Worm (Caenorhabditis elegans) whole organism, L3 larva: ENCODE data around the gene srz-37.

Source experiments
- R02D3.7 ChIP-seq: fragments of 150-350 bp; optimal IDR thresholded peaks from 2 replicates; lab custom pipeline; 2014; ENCODE audit warnings: missing biosample characterization, missing genetic modification characterization
- ceh-16 ChIP-seq: sonication (generic microtip); optimal IDR thresholded peaks from 2 replicates; lab custom pipeline; 2017; ENCODE audit warnings: missing biosample characterization, missing genetic modification characterization
- ceh-28 ChIP-seq: fragments of 150-350 bp; optimal IDR thresholded peaks from 2 replicates; lab custom pipeline; 2014; ENCODE audit warnings: missing biosample characterization, missing genetic modification reagents, missing genetic modification characterization
- ceh-82 ChIP-seq: fragments of 150-350 bp; optimal IDR thresholded peaks from 2 replicates; lab custom pipeline; 2014; ENCODE audit warnings: missing biosample characterization, missing genetic modification characterization
- ceh-9 ChIP-seq: sonication (generic microtip); optimal IDR thresholded peaks from 2 replicates; lab custom pipeline; 2018; ENCODE audit warnings: missing biosample characterization, missing genetic modification characterization
- daf-12 ChIP-seq: fragments of 150-350 bp; optimal IDR thresholded peaks from 2 replicates; lab custom pipeline; 2014; ENCODE audit warnings: missing biosample characterization, missing genetic modification reagents, missing genetic modification characterization
- egl-27 ChIP-seq: sonication (generic microtip); optimal IDR thresholded peaks from 4 replicates; lab custom pipeline; 2017; ENCODE audit warnings: missing biosample characterization, missing genetic modification reagents, missing genetic modification characterization
- egl-5 ChIP-seq: fragments of 150-350 bp; optimal IDR thresholded peaks from 2 replicates; lab custom pipeline; 2017; ENCODE audit warnings: missing biosample characterization, missing genetic modification reagents, missing genetic modification characterization, inconsistent platforms
- elt-1 ChIP-seq: fragments of 150-350 bp; optimal IDR thresholded peaks from 2 replicates; lab custom pipeline; 2014; ENCODE audit warnings: missing biosample characterization, missing genetic modification characterization
- elt-3 ChIP-seq, 3 experiments: fragments of 150-350 bp in 1 of 3; sonication (generic microtip) in 2 of 3; optimal IDR thresholded peaks; 2 replicates in 2 of 3; 4 replicates in 1 of 3; lab custom pipeline; 2014 to 2017; ENCODE audit warnings: missing biosample characterization in 3 of 3, missing genetic modification characterization in 3 of 3
- fos-1 ChIP-seq: fragments of 150-350 bp; optimal IDR thresholded peaks from 2 replicates; lab custom pipeline; 2014; ENCODE audit warnings: missing biosample characterization, missing genetic modification characterization
- hmg-11 ChIP-seq: sonication (generic microtip); optimal IDR thresholded peaks from 2 replicates; lab custom pipeline; 2016; ENCODE audit warnings: missing genetic modification characterization, missing compliant biosample characterization
- jun-1 ChIP-seq: fragments of 150-350 bp; optimal IDR thresholded peaks from 2 replicates; lab custom pipeline; 2014; ENCODE audit warnings: missing biosample characterization, missing genetic modification reagents, missing genetic modification characterization
- lin-15B ChIP-seq: fragments of 150-350 bp; optimal IDR thresholded peaks from 2 replicates; lab custom pipeline; 2014; ENCODE audit warnings: missing biosample characterization, missing genetic modification characterization
- lin-39 ChIP-seq: fragments of 150-350 bp; optimal IDR thresholded peaks from 2 replicates; lab custom pipeline; 2018; ENCODE audit warnings: missing biosample characterization, missing genetic modification reagents, missing genetic modification characterization
- lsy-12 ChIP-seq: sonication (generic microtip); optimal IDR thresholded peaks from 2 replicates; lab custom pipeline; 2016; ENCODE audit warnings: mild to moderate bottlenecking, missing genetic modification characterization, missing compliant biosample characterization
- mml-1 ChIP-seq: fragments of 150-350 bp; sonication (generic microtip); optimal IDR thresholded peaks from 3 replicates; lab custom pipeline; 2014; ENCODE audit warnings: missing biosample characterization, missing genetic modification characterization
- nfya-1 ChIP-seq: sonication (generic microtip); optimal IDR thresholded peaks from 2 replicates; lab custom pipeline; 2017; ENCODE audit warnings: missing genetic modification characterization, mild to moderate bottlenecking, missing compliant biosample characterization, antibody characterized with exemption, moderate library complexity; ENCODE audit not compliant: insufficient read depth
- nhr-11 ChIP-seq: fragments of 150-350 bp; optimal IDR thresholded peaks from 2 replicates; lab custom pipeline; 2014; ENCODE audit warnings: missing biosample characterization, missing genetic modification characterization
- nhr-12 ChIP-seq: fragments of 150-350 bp; optimal IDR thresholded peaks from 2 replicates; lab custom pipeline; 2014; ENCODE audit warnings: missing biosample characterization, missing genetic modification characterization
- nhr-23 ChIP-seq: fragments of 150-350 bp; optimal IDR thresholded peaks from 2 replicates; lab custom pipeline; 2014; ENCODE audit warnings: missing biosample characterization, missing genetic modification reagents, missing genetic modification characterization
- nhr-237 ChIP-seq: fragments of 150-350 bp; optimal IDR thresholded peaks from 2 replicates; lab custom pipeline; 2014; ENCODE audit warnings: missing biosample characterization, missing genetic modification characterization
- nhr-25 ChIP-seq: sonication (generic microtip); optimal IDR thresholded peaks from 2 replicates; lab custom pipeline; 2017; ENCODE audit warnings: missing biosample characterization, missing genetic modification characterization
- nhr-28 ChIP-seq: fragments of 150-350 bp; optimal IDR thresholded peaks from 2 replicates; lab custom pipeline; 2014; ENCODE audit warnings: missing biosample characterization, missing genetic modification characterization
- nhr-77 ChIP-seq: fragments of 150-350 bp; optimal IDR thresholded peaks from 2 replicates; lab custom pipeline; 2014; ENCODE audit warnings: missing biosample characterization, missing genetic modification characterization
- pha-4 ChIP-seq: fragments of 150-350 bp; optimal IDR thresholded peaks from 2 replicates; lab custom pipeline; 2014; ENCODE audit warnings: missing biosample characterization, missing genetic modification reagents, missing genetic modification characterization
- pqm-1 ChIP-seq: fragments of 150-350 bp; optimal IDR thresholded peaks from 2 replicates; lab custom pipeline; 2017; ENCODE audit warnings: missing biosample characterization, missing genetic modification characterization, inconsistent platforms
- skn-1 ChIP-seq: fragments of 150-350 bp; optimal IDR thresholded peaks from 2 replicates; lab custom pipeline; 2014; ENCODE audit warnings: missing biosample characterization, missing genetic modification characterization
- snpc-4 ChIP-seq: fragments of 150-350 bp; optimal IDR thresholded peaks from 2 replicates; lab custom pipeline; 2014; ENCODE audit warnings: missing biosample characterization, missing genetic modification characterization
- tbx-2 ChIP-seq: sonication (generic microtip); optimal IDR thresholded peaks from 2 replicates; lab custom pipeline; 2016; ENCODE audit warnings: mild to moderate bottlenecking, missing genetic modification characterization, missing compliant biosample characterization
- unc-39 ChIP-seq: sonication (generic microtip); optimal IDR thresholded peaks from 4 replicates; lab custom pipeline; 2017; ENCODE audit warnings: missing biosample characterization, missing genetic modification characterization
- unc-62 ChIP-seq: fragments of 150-350 bp; sonication (generic microtip); optimal IDR thresholded peaks from 4 replicates; lab custom pipeline; 2014; ENCODE audit warnings: missing biosample characterization, missing genetic modification reagents, missing genetic modification characterization
- zag-1 ChIP-seq: fragments of 150-350 bp; optimal IDR thresholded peaks from 2 replicates; lab custom pipeline; 2014; ENCODE audit warnings: missing biosample characterization, missing genetic modification characterization
- ztf-4 ChIP-seq: fragments of 150-350 bp; optimal IDR thresholded peaks from 2 replicates; lab custom pipeline; 2014; ENCODE audit warnings: missing biosample characterization, missing genetic modification characterization

srz-37 gene

ce11 chrIV:3444614-3445013 lies 37.0 kb downstream of the srz-37 start, which contains the start of gene F58E2.5:
F58E2.5 (plus strand) TSS chrIV:3444914.
- TF ChIP-seq unc-39 (tag; lab: Kevin White, UChicago) (no peak), skn-1 (no peak), nfya-1 (tag; lab: Kevin White, UChicago) (no peak), hmg-11 (tag; lab: Kevin White, UChicago) (no peak), zag-1 (no peak), ztf-4 (no peak), egl-27 (tag; lab: Kevin White, UChicago) (no peak)
- TF ChIP-seq, all 47 proteins: peak for 0

ce11 chrIV:3444101-3444500 lies 37.6 kb downstream of the srz-37 start, which contains the start of gene F09D12.2:
F09D12.2 (minus strand) TSS chrIV:3444201.
- TF ChIP-seq ceh-16 (tag; lab: Kevin White, UChicago) (no peak), snpc-4 (tag; lab: Kevin White, UChicago) (no peak), ceh-82 (tag; lab: Kevin White, UChicago) (no peak)

DNA sequence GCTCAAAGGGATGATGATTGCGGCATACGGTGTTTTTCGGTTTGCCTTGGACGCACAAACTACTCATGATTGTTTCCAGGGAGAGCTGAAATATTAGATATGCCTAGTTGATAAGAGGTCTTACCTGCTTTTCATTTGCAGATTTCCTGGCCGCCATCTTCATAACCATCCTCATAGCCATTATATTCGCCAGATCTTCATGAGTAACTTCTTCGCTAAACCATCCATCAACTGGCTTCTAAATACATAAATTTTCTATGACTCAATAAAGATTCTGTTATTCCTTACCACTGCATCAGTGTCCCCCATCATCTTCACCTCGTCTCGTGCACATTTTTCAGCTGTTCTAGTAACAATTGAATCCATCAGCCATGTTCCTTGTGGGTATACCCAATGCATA lies 39.1 kb downstream of the srz-37 start:
- TF ChIP-seq nfya-1 (tag; lab: Kevin White, UChicago) (no peak), ceh-28 (no peak), lin-15B (no peak), elt-3 (tag; optimal IDR thresholded peaks at IDR 0.05; lab: Kevin White, UChicago) (no peak), nhr-28 (tag; lab: Kevin White, UChicago) (no peak), elt-1 (no peak), ceh-82 (tag; lab: Kevin White, UChicago) (no peak), nhr-77 (no peak), lin-39 (tag; lab: Kevin White, UChicago) (no peak), mml-1 (tag; lab: Kevin White, UChicago) (no peak), pqm-1 (tag; lab: Kevin White, UChicago) (no peak), unc-62 (GFP tag; lab: Kevin White, UChicago) (no peak), ceh-9 (tag; lab: Kevin White, UChicago) (no peak), daf-12 (tag; lab: Kevin White, UChicago) (no peak)

ce11 chrIV:3440848-3441247 lies 40.8 kb downstream of the srz-37 start, which contains the start of gene grd-10:
grd-10 (plus strand) TSS chrIV:3441055.
- TF ChIP-seq jun-1 (tag; lab: Kevin White, UChicago): no peak
- TF ChIP-seq elt-1: peak; percentile 91
- no peak for TF ChIP-seq fos-1
- TF ChIP-seq ztf-4: no peak
- no peak for TF ChIP-seq hmg-11 (tag; lab: Kevin White, UChicago)
- no peak for TF ChIP-seq nhr-12 (tag; lab: Kevin White, UChicago)
- TF ChIP-seq nhr-237 (tag; lab: Kevin White, UChicago): no peak
- no peak for TF ChIP-seq lin-39 (tag; lab: Kevin White, UChicago)
- peak; percentile 19 for TF ChIP-seq nhr-25 (tag; lab: Kevin White, UChicago)
- TF ChIP-seq egl-5: no peak
- no peak for TF ChIP-seq nfya-1 (tag; lab: Kevin White, UChicago)
- TF ChIP-seq pha-4 (tag; lab: Kevin White, UChicago): no peak

ce11 chrIV:3439354-3439753 lies 42.3 kb downstream of the srz-37 start, which contains the start of gene grd-3:
grd-3 (plus strand) TSS chrIV:3439655.
- TF ChIP-seq lsy-12 (tag; lab: Kevin White, UChicago) (no peak), unc-62 (GFP tag; lab: Kevin White, UChicago) (no peak), nhr-23 (peak; percentile 50), elt-1 (peak; percentile 88), ceh-16 (tag; lab: Kevin White, UChicago) (no peak), tbx-2 (tag; lab: Kevin White, UChicago) (no peak), R02D3.7 (no peak), nhr-25 (tag; lab: Kevin White, UChicago) (peak; percentile 78), zag-1 (no peak), fos-1 (no peak), skn-1 (no peak), nhr-11 (tag; lab: Kevin White, UChicago) (no peak)
